Worm (Caenorhabditis elegans): ENCODE results near the gene F41G4.8.

Gene F41G4.8

ce11 chrX:16796826-16797225, 48.0 kb downstream of the F41G4.8 start:
- TF ChIP-seq unc-62 (GFP tag; optimal IDR thresholded peaks at IDR 0.05), result no peak

- no peak for TF ChIP-seq unc-62 (GFP tag; optimal IDR thresholded peaks at IDR 0.05)
Observed at ce11 chrX:16795978-16796377, 48.8 kb downstream of the F41G4.8 start, which contains the start of gene aak-2. Gene aak-2 (plus strand): TSS chrX:16796087.

- no peak for TF ChIP-seq unc-62 (GFP tag; optimal IDR thresholded peaks at IDR 0.05)
Observed at ce11 chrX:16793470-16793869, 51.4 kb downstream of the F41G4.8 start.

Data from whole organism, dauer.